Fruit fly (Drosophila melanogaster): Measurements from ENCODE around the gene CG33170.

The CG33170 gene

dm6 chr3L:22871030-22871844 lies 6.8 kb downstream of the CG33170 start (continued):
- TF ChIP-seq CG3995 (GFP tag; optimal IDR thresholded peaks at IDR 0.05) (peak; percentile 68), MESR4 (GFP tag; optimal IDR thresholded peaks at IDR 0.05) (peak; percentile 29), usp (GFP tag; optimal IDR thresholded peaks at IDR 0.05) (no peak), dmrt99B (tag; optimal IDR thresholded peaks at IDR 0.05) (no peak), grn (GFP tag; optimal IDR thresholded peaks at IDR 0.05) (no peak), CG2889 (GFP tag; IDR thresholded peaks at IDR 0.05) (no peak), Bgb (GFP tag; IDR thresholded peaks at IDR 0.05; ENCODE audit: partially characterized antibody) (peak; percentile 65), CG30020 (tag; optimal IDR thresholded peaks at IDR 0.05) (no peak), CG32532 (GFP tag; IDR thresholded peaks at IDR 0.05) (peak; percentile 66), aop (GFP tag; IDR thresholded peaks at IDR 0.05) (no peak), dmrt11E (tag; optimal IDR thresholded peaks at IDR 0.05) (no peak), CG7839 (tag; optimal IDR thresholded peaks at IDR 0.05) (no peak), HmgD (GFP tag; optimal IDR thresholded peaks at IDR 0.05) (no peak), Mes4 (GFP tag; optimal IDR thresholded peaks at IDR 0.05) (peak; percentile 21), CG12391 (tag; optimal IDR thresholded peaks at IDR 0.05) (no peak), ftz-f1 (GFP tag; optimal IDR thresholded peaks at IDR 0.05) (no peak), Ada2b (GFP tag; IDR thresholded peaks at IDR 0.05) (no peak), Sox102F (GFP tag; optimal IDR thresholded peaks at IDR 0.05) (no peak), CG14860 (GFP tag; IDR thresholded peaks at IDR 0.05; ENCODE audit: partially characterized antibody) (peak; percentile 45; the same call in 1 of the 3 replicates), Oli (tag; optimal IDR thresholded peaks at IDR 0.05) (no peak), TFAM (GFP tag; optimal IDR thresholded peaks at IDR 0.05) (no peak), CG4730 (GFP tag; IDR thresholded peaks at IDR 0.05) (no peak), gfzf (GFP tag; optimal IDR thresholded peaks at IDR 0.05) (no peak), CG18619 (GFP tag; optimal IDR thresholded peaks at IDR 0.05) (no peak), Asciz (GFP tag; optimal IDR thresholded peaks at IDR 0.05) (no peak), pnt (GFP tag; optimal IDR thresholded peaks at IDR 0.05) (no peak), CG12104 (GFP tag; optimal IDR thresholded peaks at IDR 0.05) (no peak), zfh2 (GFP tag; optimal IDR thresholded peaks at IDR 0.05) (no peak), CG10147 (GFP tag; optimal IDR thresholded peaks at IDR 0.05) (peak; percentile 24), Hr3 (GFP tag; optimal IDR thresholded peaks at IDR 0.05) (no peak), Neu2 (GFP tag; optimal IDR thresholded peaks at IDR 0.05; ENCODE audit: borderline replicate concordance) (peak; percentile 45), CG15479 (GFP tag; optimal IDR thresholded peaks at IDR 0.05) (peak; percentile 52), CG14710 (tag; optimal IDR thresholded peaks at IDR 0.05) (no peak), CoRest (tag; optimal IDR thresholded peaks at IDR 0.05) (no peak), Nf-YA (GFP tag; IDR thresholded peaks at IDR 0.05) (no peak), CG1647 (GFP tag; optimal IDR thresholded peaks at IDR 0.05) (no peak), CG7963 (GFP tag; IDR thresholded peaks at IDR 0.05; ENCODE audit: partially characterized antibody) (peak; percentile 61; the same call in 1 of the 3 replicates), tll (GFP tag; optimal IDR thresholded peaks at IDR 0.05) (no peak), CG4282 (GFP tag; optimal IDR thresholded peaks at IDR 0.05) (peak; percentile 5), prd (optimal IDR thresholded peaks at IDR 0.05) (no peak), prd (GFP tag; IDR thresholded peaks at IDR 0.05) (no peak), ranshi (GFP tag; IDR thresholded peaks at IDR 0.05) (no peak), grau (tag; optimal IDR thresholded peaks at IDR 0.05) (peak; percentile 17), ERR (GFP tag; optimal IDR thresholded peaks at IDR 0.05) (no peak), sisA (GFP tag; IDR thresholded peaks at IDR 0.05) (no peak), Jarid2 (GFP tag; optimal IDR thresholded peaks at IDR 0.05) (no peak), fd102C (GFP tag; optimal IDR thresholded peaks at IDR 0.05) (no peak), CG13296 (GFP tag; optimal IDR thresholded peaks at IDR 0.05) (no peak), CTCF (GFP tag; optimal IDR thresholded peaks at IDR 0.05) (no peak), Camta (GFP tag; optimal IDR thresholded peaks at IDR 0.05) (no peak)

All from whole organism, embryonic.